Worm (Caenorhabditis elegans) whole organism, L4/young adult: ENCODE results near the gene T01G6.1.

Experiments
- dao-5 ChIP-seq: sonication (generic microtip); optimal IDR thresholded peaks from 2 replicates; lab custom pipeline; 2016; ENCODE audit warnings: missing genotype, missing genetic modification characterization, moderate library complexity, missing compliant biosample characterization
- him-1 ChIP-seq: sonication (generic microtip); optimal IDR thresholded peaks from 2 replicates; lab custom pipeline; 2016; ENCODE audit warnings: missing genotype, missing genetic modification reagents, missing genetic modification characterization, missing compliant biosample characterization

DNA sequence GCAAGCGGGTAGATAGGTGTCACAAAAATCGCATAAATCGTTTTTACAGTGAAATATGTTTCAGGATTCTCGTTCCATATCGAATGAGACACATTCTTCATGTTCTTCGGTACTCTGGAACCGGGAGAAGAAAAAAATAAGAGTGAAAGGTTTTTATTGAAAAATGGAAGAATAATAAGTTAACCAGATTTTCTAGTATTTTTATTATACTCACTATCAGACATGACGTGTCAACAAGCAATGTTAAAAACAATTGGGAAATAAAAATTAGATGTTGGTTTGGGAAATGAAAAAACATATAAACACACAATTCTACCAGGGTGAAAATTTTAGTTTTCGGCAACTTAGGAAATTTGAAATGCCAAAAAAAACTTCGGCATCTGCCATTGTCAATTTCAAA is 14.9 kb downstream of the T01G6.1 start, which contains the start of gene srh-37:
- TF ChIP-seq him-1 (tag; lab: Kevin White, UChicago) (no peak), dao-5 (no peak)
